Worm (Caenorhabditis elegans) whole organism, young adult: ENCODE measurements around the gene C56G2.4.

Experiments
- F57C9.4 ChIP-seq: sonication (generic microtip); optimal IDR thresholded peaks from 2 replicates; lab custom pipeline; 2017; ENCODE audit warnings: mild to moderate bottlenecking, missing genetic modification characterization, missing compliant biosample characterization
- Y53G8AR.9 ChIP-seq: fragments of 200-800 bp; sonication (Bioruptor generic); conservative IDR thresholded peaks from 2 replicates; pipeline ENCODE4 v1.3.6; 2022; ENCODE audit warnings: missing genetic modification reagents, missing genetic modification characterization, missing compliant biosample characterization
- ama-1 ChIP-seq, 3 experiments: fragments of 150-350 bp in 1 of 3; sonication (generic microtip) in 2 of 3; optimal IDR thresholded peaks; 2 replicates each; lab custom pipeline; 2014 to 2018; ENCODE audit warnings: missing biosample characterization in 2 of 3, missing genetic modification characterization in 2 of 3, missing genetic modification reagents in 2 of 3
- aptf-2 ChIP-seq: fragments of 200-800 bp; sonication (Bioruptor generic); conservative IDR thresholded peaks from 2 replicates; pipeline ENCODE4 v1.3.6; 2022; ENCODE audit warnings: missing genetic modification reagents, missing genetic modification characterization, missing compliant biosample characterization
- dox-1 ChIP-seq: fragments of 200-800 bp; sonication (Bioruptor generic); IDR thresholded peaks from 2 replicates; pipeline ENCODE4 v1.3.6; 2022; ENCODE audit warnings: missing genetic modification reagents, missing genetic modification characterization, missing compliant biosample characterization
- nhr-27 ChIP-seq: fragments of 200-800 bp; sonication (Bioruptor generic); optimal IDR thresholded peaks from 2 replicates; lab custom pipeline; 2018; ENCODE audit warnings: mild to moderate bottlenecking, missing genetic modification characterization, moderate library complexity, missing compliant biosample characterization
- nhr-80 ChIP-seq: sonication (generic microtip); optimal IDR thresholded peaks from 2 replicates; lab custom pipeline; 2016; ENCODE audit warnings: missing genetic modification characterization, missing compliant biosample characterization
- pha-4 ChIP-seq: fragments of 150-350 bp; sonication (generic microtip); optimal IDR thresholded peaks from 2 replicates; lab custom pipeline; 2014; ENCODE audit warnings: missing biosample characterization, missing genetic modification reagents, missing genetic modification characterization
- snpc-4 ChIP-seq, 5 experiments: fragments of 150-350 bp in 1 of 5; sonication (generic microtip) in 4 of 5; optimal IDR thresholded peaks; 2 replicates each; lab custom pipeline; 2014 to 2018; ENCODE audit warnings: missing genetic modification characterization in 5 of 5, missing biosample characterization in 3 of 5, antibody characterized with exemption in 2 of 5, mild to moderate bottlenecking in 2 of 5, missing compliant biosample characterization in 2 of 5, missing genotype in 2 of 5, moderate library complexity in 2 of 5, missing genetic modification reagents in 1 of 5
- ztf-26 ChIP-seq: sonication (generic microtip); optimal IDR thresholded peaks from 2 replicates; lab custom pipeline; 2017; ENCODE audit warnings: missing genetic modification characterization, missing compliant biosample characterization
- ztf-3 ChIP-seq: fragments of 200-800 bp; sonication (Bioruptor generic); optimal IDR thresholded peaks from 2 replicates; lab custom pipeline; 2018; ENCODE audit warnings: mild to moderate bottlenecking, missing genetic modification characterization, missing compliant biosample characterization

ce11 chrIII:6300297-6300696, 31.2 kb upstream of the C56G2.4 start:
- no peak for TF ChIP-seq ztf-3
- TF ChIP-seq snpc-4 (GFP tag; optimal IDR thresholded peaks at IDR 0.05; lab: Kevin White, UChicago), result no peak
- no peak for TF ChIP-seq snpc-4 (tag; optimal IDR thresholded peaks at IDR 0.05; lab: Kevin White, UChicago)
- TF ChIP-seq ama-1 (optimal IDR thresholded peaks at IDR 0.05; lab: Kevin White, UChicago), result no peak
- no peak for TF ChIP-seq ama-1 (GFP tag; optimal IDR thresholded peaks at IDR 0.05; lab: Kevin White, UChicago)
- no peak for TF ChIP-seq nhr-27 (tag; lab: Kevin White, UChicago)
- no peak for TF ChIP-seq F57C9.4
- TF ChIP-seq dox-1 (GFP tag; lab: Robert Waterston, UW), result no peak
- TF ChIP-seq Y53G8AR.9 (GFP tag; lab: Robert Waterston, UW), result no peak
- TF ChIP-seq nhr-80 (tag; lab: Kevin White, UChicago), result no peak
- TF ChIP-seq ztf-26 (tag; lab: Kevin White, UChicago), result no peak
- no peak for TF ChIP-seq pha-4
- no peak for TF ChIP-seq aptf-2
